Worm (Caenorhabditis elegans) whole organism, mixed stage, embryonic: ENCODE measurements around the gene Y62E10A.19.

ENCODE experiments used
- M03D4.4 ChIP-seq: sonication (generic microtip); optimal IDR thresholded peaks from 2 replicates; lab custom pipeline; 2017; ENCODE audit warnings: mild to moderate bottlenecking, missing genetic modification characterization, missing compliant biosample characterization
- blmp-1 ChIP-seq: fragments of 150-350 bp; optimal IDR thresholded peaks from 2 replicates; lab custom pipeline; 2014; ENCODE audit warnings: missing biosample characterization, missing genetic modification characterization
- cnd-1 ChIP-seq: fragments of 200-800 bp; sonication (Bioruptor generic); optimal IDR thresholded peaks from 2 replicates; lab custom pipeline; 2018; ENCODE audit warnings: mild to moderate bottlenecking, missing genetic modification characterization, missing compliant biosample characterization
- elt-3 ChIP-seq: fragments of 150-350 bp; optimal IDR thresholded peaks from 2 replicates; lab custom pipeline; 2014; ENCODE audit warnings: missing biosample characterization, missing genetic modification characterization
- lin-13 ChIP-seq: fragments of 150-350 bp; optimal IDR thresholded peaks from 2 replicates; lab custom pipeline; 2014; ENCODE audit warnings: missing biosample characterization, missing genetic modification characterization
- nhr-237 ChIP-seq: fragments of 150-350 bp; optimal IDR thresholded peaks from 2 replicates; lab custom pipeline; 2014; ENCODE audit warnings: missing biosample characterization, missing genetic modification characterization
- nhr-76 ChIP-seq: sonication (generic microtip); optimal IDR thresholded peaks from 2 replicates; lab custom pipeline; 2017; ENCODE audit warnings: missing biosample characterization, missing genetic modification characterization
- pha-4 ChIP-seq: fragments of 150-350 bp; optimal IDR thresholded peaks from 2 replicates; lab custom pipeline; 2018; ENCODE audit warnings: missing biosample characterization, missing genetic modification reagents, missing genetic modification characterization
- sem-2 ChIP-seq: fragments of 200-800 bp; sonication (Bioruptor generic); optimal IDR thresholded peaks from 2 replicates; lab custom pipeline; 2018; ENCODE audit warnings: mild to moderate bottlenecking, missing genetic modification characterization, missing compliant biosample characterization
- snpc-4 ChIP-seq: fragments of 150-350 bp; optimal IDR thresholded peaks from 2 replicates; lab custom pipeline; 2014; ENCODE audit warnings: missing biosample characterization, missing genetic modification characterization
- unc-62 ChIP-seq: fragments of 150-350 bp; optimal IDR thresholded peaks from 2 replicates; lab custom pipeline; 2014; ENCODE audit warnings: missing biosample characterization, missing genetic modification reagents, missing genetic modification characterization
- zip-8 ChIP-seq: fragments of 150-350 bp; optimal IDR thresholded peaks from 2 replicates; lab custom pipeline; 2014; ENCODE audit warnings: missing biosample characterization, missing genetic modification characterization
- ztf-11 ChIP-seq: fragments of 150-350 bp; optimal IDR thresholded peaks from 2 replicates; lab custom pipeline; 2014; ENCODE audit warnings: missing biosample characterization, missing genetic modification characterization

- TF ChIP-seq ztf-11 (tag; lab: Kevin White, UChicago) (no peak), snpc-4 (tag; lab: Kevin White, UChicago) (no peak), pha-4 (no peak), lin-13 (tag; lab: Kevin White, UChicago) (no peak), nhr-237 (tag; lab: Kevin White, UChicago) (peak; percentile 3), nhr-76 (no peak), blmp-1 (tag; lab: Kevin White, UChicago) (no peak), M03D4.4 (tag; lab: Kevin White, UChicago) (no peak), zip-8 (tag; lab: Kevin White, UChicago) (no peak), elt-3 (tag; lab: Kevin White, UChicago) (no peak), sem-2 (GFP tag; lab: Kevin White, UChicago) (no peak), cnd-1 (tag; lab: Kevin White, UChicago) (no peak), unc-62 (GFP tag; lab: Kevin White, UChicago) (no peak)
These were observed 19.3 kb downstream of the Y62E10A.19 start for ce11 chrIV:13388779-13389178.
